Worm (Caenorhabditis elegans) whole organism, mixed stage, embryonic: ENCODE data around the gene clec-151.

Experiments used
- M03D4.4 ChIP-seq: sonication (generic microtip); optimal IDR thresholded peaks from 2 replicates; lab custom pipeline; 2017; ENCODE audit warnings: mild to moderate bottlenecking, missing genetic modification characterization, missing compliant biosample characterization
- bed-3 ChIP-seq: fragments of 200-800 bp; sonication (Bioruptor generic); optimal IDR thresholded peaks from 3 replicates; lab custom pipeline; 2018; ENCODE audit warnings: mild to moderate bottlenecking, missing genetic modification characterization, moderate library complexity, missing compliant biosample characterization
- ceh-39 ChIP-seq: fragments of 150-350 bp; optimal IDR thresholded peaks from 2 replicates; lab custom pipeline; 2014; ENCODE audit warnings: missing biosample characterization, missing genetic modification characterization
- ceh-43 ChIP-seq: fragments of 200-800 bp; sonication (Bioruptor generic); optimal IDR thresholded peaks from 2 replicates; lab custom pipeline; 2018; ENCODE audit warnings: mild to moderate bottlenecking, missing genetic modification characterization, moderate library complexity, missing compliant biosample characterization
- ces-1 ChIP-seq: fragments of 150-350 bp; optimal IDR thresholded peaks from 2 replicates; lab custom pipeline; 2014; ENCODE audit warnings: missing biosample characterization, missing genetic modification reagents, missing genetic modification characterization
- cnd-1 ChIP-seq: fragments of 200-800 bp; sonication (Bioruptor generic); optimal IDR thresholded peaks from 2 replicates; lab custom pipeline; 2018; ENCODE audit warnings: mild to moderate bottlenecking, missing genetic modification characterization, missing compliant biosample characterization
- drap-1 ChIP-seq: fragments of 200-800 bp; sonication (Bioruptor generic); optimal IDR thresholded peaks from 3 replicates; lab custom pipeline; 2018; ENCODE audit warnings: mild to moderate bottlenecking, missing genetic modification characterization, missing compliant biosample characterization
- elt-1 ChIP-seq: sonication (generic microtip); optimal IDR thresholded peaks from 2 replicates; lab custom pipeline; 2017; ENCODE audit warnings: missing genetic modification characterization, mild to moderate bottlenecking, missing compliant biosample characterization, antibody characterized with exemption, moderate library complexity, borderline replicate concordance; ENCODE audit not compliant: insufficient read depth
- flh-1 ChIP-seq: fragments of 200-800 bp; sonication (Bioruptor generic); optimal IDR thresholded peaks from 2 replicates; lab custom pipeline; 2018; ENCODE audit warnings: mild to moderate bottlenecking, missing genetic modification characterization, moderate library complexity, missing compliant biosample characterization
- ham-2 ChIP-seq: fragments of 200-800 bp; sonication (Bioruptor generic); optimal IDR thresholded peaks from 2 replicates; lab custom pipeline; 2018; ENCODE audit warnings: mild to moderate bottlenecking, missing genetic modification characterization, missing compliant biosample characterization
- hlh-1 ChIP-seq: fragments of 150-350 bp; optimal IDR thresholded peaks from 2 replicates; lab custom pipeline; 2014; ENCODE audit warnings: missing biosample characterization, missing genetic modification reagents, missing genetic modification characterization
- lin-13 ChIP-seq: fragments of 150-350 bp; optimal IDR thresholded peaks from 2 replicates; lab custom pipeline; 2014; ENCODE audit warnings: missing biosample characterization, missing genetic modification characterization
- lin-32 ChIP-seq: fragments of 200-800 bp; sonication (Bioruptor generic); optimal IDR thresholded peaks from 2 replicates; lab custom pipeline; 2018; ENCODE audit warnings: mild to moderate bottlenecking, missing genetic modification characterization, missing compliant biosample characterization
- lsy-2 ChIP-seq: fragments of 150-350 bp; optimal IDR thresholded peaks from 2 replicates; lab custom pipeline; 2014; ENCODE audit warnings: missing biosample characterization, missing genetic modification characterization
- mab-5 ChIP-seq: fragments of 150-350 bp; optimal IDR thresholded peaks from 2 replicates; lab custom pipeline; 2014; ENCODE audit warnings: missing biosample characterization, missing genetic modification characterization
- mep-1 ChIP-seq: fragments of 150-350 bp; optimal IDR thresholded peaks from 2 replicates; lab custom pipeline; 2017; ENCODE audit warnings: missing biosample characterization, missing genetic modification reagents, missing genetic modification characterization, inconsistent platforms
- mls-2 ChIP-seq: sonication (generic microtip); optimal IDR thresholded peaks from 2 replicates; lab custom pipeline; 2016; ENCODE audit warnings: mild to moderate bottlenecking, missing genetic modification characterization, moderate library complexity, missing compliant biosample characterization
- nhr-12 ChIP-seq: fragments of 150-350 bp; optimal IDR thresholded peaks from 2 replicates; lab custom pipeline; 2014; ENCODE audit warnings: missing biosample characterization, missing genetic modification characterization
- nhr-2 ChIP-seq: fragments of 150-350 bp; optimal IDR thresholded peaks from 2 replicates; lab custom pipeline; 2014; ENCODE audit warnings: missing biosample characterization, missing genetic modification characterization
- nhr-237 ChIP-seq: fragments of 150-350 bp; optimal IDR thresholded peaks from 2 replicates; lab custom pipeline; 2014; ENCODE audit warnings: missing biosample characterization, missing genetic modification characterization
- nhr-28 ChIP-seq: fragments of 150-350 bp; optimal IDR thresholded peaks from 2 replicates; lab custom pipeline; 2014; ENCODE audit warnings: missing biosample characterization, missing genetic modification characterization
- nhr-76 ChIP-seq: sonication (generic microtip); optimal IDR thresholded peaks from 2 replicates; lab custom pipeline; 2017; ENCODE audit warnings: missing biosample characterization, missing genetic modification characterization
- pha-4 ChIP-seq: fragments of 150-350 bp; optimal IDR thresholded peaks from 2 replicates; lab custom pipeline; 2018; ENCODE audit warnings: missing biosample characterization, missing genetic modification reagents, missing genetic modification characterization
- sem-2 ChIP-seq: fragments of 200-800 bp; sonication (Bioruptor generic); optimal IDR thresholded peaks from 2 replicates; lab custom pipeline; 2018; ENCODE audit warnings: mild to moderate bottlenecking, missing genetic modification characterization, missing compliant biosample characterization
- snpc-4 ChIP-seq: fragments of 150-350 bp; optimal IDR thresholded peaks from 2 replicates; lab custom pipeline; 2014; ENCODE audit warnings: missing biosample characterization, missing genetic modification characterization
- sptf-1 ChIP-seq: sonication (generic microtip); optimal IDR thresholded peaks from 2 replicates; lab custom pipeline; 2017; ENCODE audit warnings: mild to moderate bottlenecking, missing genetic modification characterization, moderate library complexity, missing compliant biosample characterization
- unc-120 ChIP-seq: sonication (generic microtip); optimal IDR thresholded peaks from 2 replicates; lab custom pipeline; 2017; ENCODE audit warnings: missing genetic modification characterization, missing compliant biosample characterization; ENCODE audit not compliant: poor library complexity, severe bottlenecking
- unc-39 ChIP-seq: fragments of 150-350 bp; optimal IDR thresholded peaks from 2 replicates; lab custom pipeline; 2014; ENCODE audit warnings: missing biosample characterization, missing genetic modification characterization
- unc-62 ChIP-seq: fragments of 150-350 bp; optimal IDR thresholded peaks from 2 replicates; lab custom pipeline; 2014; ENCODE audit warnings: missing biosample characterization, missing genetic modification reagents, missing genetic modification characterization
- zip-8 ChIP-seq: fragments of 150-350 bp; optimal IDR thresholded peaks from 2 replicates; lab custom pipeline; 2014; ENCODE audit warnings: missing biosample characterization, missing genetic modification characterization
- ztf-11 ChIP-seq: fragments of 150-350 bp; optimal IDR thresholded peaks from 2 replicates; lab custom pipeline; 2014; ENCODE audit warnings: missing biosample characterization, missing genetic modification characterization

Gene clec-151

DNA sequence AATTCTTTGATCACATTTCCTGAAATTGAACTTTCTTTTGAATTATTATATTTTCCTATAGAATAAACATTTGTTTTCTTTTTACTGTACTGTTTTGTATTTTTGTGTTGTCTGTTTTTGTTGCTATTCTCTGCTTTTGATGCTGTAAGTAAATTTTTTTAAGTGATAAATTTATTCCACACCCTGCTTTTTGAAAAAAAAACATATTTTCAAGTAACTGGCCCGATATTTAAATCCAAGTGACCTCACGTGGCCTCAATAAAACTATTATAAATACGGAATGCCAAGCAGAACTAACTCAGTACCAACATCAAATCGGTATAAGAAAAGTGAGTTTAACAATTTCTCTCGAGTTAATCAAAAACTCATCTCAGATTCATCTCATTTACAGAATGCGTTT is at the start of gene clec-151:
Gene clec-151 (plus strand): TSS at position 301 of the 400 bp plus-strand sequence.
- TF ChIP-seq unc-39 = no peak
- TF ChIP-seq snpc-4 (tag; lab: Kevin White, UChicago) = no peak
- TF ChIP-seq drap-1 (GFP tag; lab: Kevin White, UChicago) = no peak
- TF ChIP-seq nhr-2 (tag; lab: Kevin White, UChicago) = no peak
- TF ChIP-seq M03D4.4 (tag; lab: Kevin White, UChicago) = no peak
- TF ChIP-seq cnd-1 = no peak
- no peak for TF ChIP-seq lin-13
- TF ChIP-seq sem-2 (GFP tag; lab: Kevin White, UChicago) = no peak
- TF ChIP-seq ceh-39 (tag; lab: Kevin White, UChicago) = no peak
- no peak for TF ChIP-seq lin-32 (GFP tag; lab: Kevin White, UChicago)
- TF ChIP-seq unc-62 (GFP tag; lab: Kevin White, UChicago) = no peak
- TF ChIP-seq unc-120 (tag; lab: Kevin White, UChicago) = no peak
- TF ChIP-seq nhr-237 (tag; lab: Kevin White, UChicago) = no peak

DNA sequence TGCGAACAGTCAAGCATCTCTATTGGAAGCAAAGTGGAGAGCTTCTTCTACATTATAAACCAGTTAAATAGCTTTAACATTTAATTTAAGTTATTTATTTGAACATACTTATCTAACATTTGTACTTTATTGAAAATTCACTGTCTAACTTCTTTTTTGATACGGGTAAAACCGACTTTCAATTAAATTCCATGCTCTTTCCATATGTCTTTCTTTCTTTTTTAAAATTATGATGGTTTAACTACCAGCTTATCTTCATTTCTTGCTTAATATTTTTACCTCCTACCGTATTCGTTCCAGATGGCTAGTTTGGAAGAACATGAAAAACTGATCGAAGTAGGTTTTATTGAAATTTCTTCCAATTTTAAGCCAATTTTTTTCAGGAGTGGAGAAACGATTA is 46.8 kb upstream of the clec-151 start, which contains the start of gene F35G12.12:
Gene F35G12.12 (plus strand): TSS at position 301 of the 400 bp plus-strand sequence.
- TF ChIP-seq ztf-11 (tag; lab: Kevin White, UChicago) (no peak), ceh-43 (GFP tag; lab: Kevin White, UChicago) (no peak)
- TF ChIP-seq, all 35 proteins: peak for 0

DNA sequence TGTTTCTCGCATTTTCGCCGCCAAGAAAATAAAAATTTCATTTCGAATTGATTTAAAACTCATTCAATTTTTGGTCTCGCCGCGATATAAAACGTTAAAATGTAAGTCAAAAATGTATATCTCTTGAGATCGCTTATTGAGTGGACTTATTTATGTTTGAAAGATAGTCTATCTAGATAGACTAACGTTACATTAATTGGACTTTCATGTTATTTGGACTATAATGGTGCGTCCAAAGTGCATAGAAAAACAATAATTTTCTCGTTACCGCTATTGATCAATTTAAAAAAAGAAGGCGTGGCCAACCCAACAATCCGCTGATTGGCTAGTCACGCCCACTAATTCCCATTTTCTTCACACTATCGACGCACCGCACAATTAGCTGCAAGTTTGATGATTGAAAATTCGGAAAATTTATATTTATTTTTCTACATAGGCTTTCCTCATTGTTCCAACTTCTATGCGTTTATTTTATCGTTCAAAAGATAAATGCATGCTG is 44.1 kb upstream of the clec-151 start, which contains the start of gene F35G12.5:
Gene F35G12.5 (plus strand): TSS at position 51 of the 499 bp plus-strand sequence.
- TF ChIP-seq lin-13 (no peak), ceh-43 (GFP tag; lab: Kevin White, UChicago) (no peak), unc-120 (tag; lab: Kevin White, UChicago) (no peak), bed-3 (GFP tag; lab: Kevin White, UChicago) (no peak), nhr-12 (tag; lab: Kevin White, UChicago) (no peak), nhr-2 (tag; lab: Kevin White, UChicago) (no peak), drap-1 (GFP tag; lab: Kevin White, UChicago) (no peak), snpc-4 (tag; lab: Kevin White, UChicago) (no peak), sem-2 (GFP tag; lab: Kevin White, UChicago) (no peak), nhr-28 (tag; lab: Kevin White, UChicago) (no peak), lsy-2 (tag; lab: Kevin White, UChicago) (no peak), hlh-1 (tag; lab: Kevin White, UChicago) (no peak)

ce11 chrIII:4587177-4587576 is 41.1 kb upstream of the clec-151 start, which contains the start of the genes F35G12.7 and smc-4:
Gene F35G12.7 (minus strand): TSS chrIII:4587330.
Gene smc-4 (plus strand): TSS chrIII:4587501.
- TF ChIP-seq lsy-2 (tag; lab: Kevin White, UChicago) (peak; percentile 92), elt-1 (no peak), mep-1 (tag; lab: Kevin White, UChicago) (no peak), M03D4.4 (tag; lab: Kevin White, UChicago) (no peak), pha-4 (tag; lab: Kevin White, UChicago) (peak; percentile 48), snpc-4 (tag; lab: Kevin White, UChicago) (no peak), ceh-39 (tag; lab: Kevin White, UChicago) (no peak), nhr-76 (no peak), hlh-1 (tag; lab: Kevin White, UChicago) (no peak), ces-1 (GFP tag; lab: Kevin White, UChicago) (peak; percentile 91), nhr-2 (tag; lab: Kevin White, UChicago) (no peak), sem-2 (GFP tag; lab: Kevin White, UChicago) (no peak), flh-1 (GFP tag; lab: Kevin White, UChicago) (no peak), ceh-43 (GFP tag; lab: Kevin White, UChicago) (peak; percentile 40), cnd-1 (no peak), bed-3 (GFP tag; lab: Kevin White, UChicago) (no peak), ham-2 (GFP tag; lab: Kevin White, UChicago) (peak; percentile 28), mls-2 (no peak), lin-13 (peak; percentile 19), nhr-237 (tag; lab: Kevin White, UChicago) (no peak), nhr-12 (tag; lab: Kevin White, UChicago) (no peak), drap-1 (GFP tag; lab: Kevin White, UChicago) (no peak), sptf-1 (tag; lab: Kevin White, UChicago) (no peak), unc-120 (tag; lab: Kevin White, UChicago) (no peak), mab-5 (tag; lab: Kevin White, UChicago) (no peak), unc-39 (no peak), zip-8 (no peak)
